Worm (Caenorhabditis elegans): ENCODE measurements around the gene hsp-12.6.

DNA sequence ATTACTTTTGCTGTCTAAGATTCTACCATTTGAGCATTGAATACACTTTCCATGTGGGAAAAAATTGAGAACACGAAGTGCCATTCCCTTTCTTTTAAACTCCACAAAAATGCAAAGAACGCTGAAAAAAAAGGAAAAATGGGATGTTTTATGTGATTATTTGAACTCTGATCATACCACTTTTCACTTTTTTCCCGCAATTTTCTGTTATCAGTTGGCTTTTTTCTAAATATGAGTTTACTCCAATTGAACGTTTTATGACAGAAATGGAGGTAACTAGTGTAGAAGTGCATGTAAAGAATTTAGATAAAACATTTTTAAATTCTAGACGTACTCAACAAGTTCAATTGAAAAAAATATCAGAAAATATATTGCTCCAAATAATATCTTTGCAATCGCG lies 5.6 kb downstream of the hsp-12.6 start:
- TF ChIP-seq nhr-28 (tag; optimal IDR thresholded peaks at IDR 0.05), result no peak
- TF ChIP-seq lsy-2 (tag; optimal IDR thresholded peaks at IDR 0.05), result no peak
- TF ChIP-seq unc-62 (GFP tag; optimal IDR thresholded peaks at IDR 0.05), result no peak
- TF ChIP-seq ham-2 (GFP tag; optimal IDR thresholded peaks at IDR 0.05), result no peak
- no peak for TF ChIP-seq flh-1 (GFP tag; optimal IDR thresholded peaks at IDR 0.05)
- TF ChIP-seq zip-8 (tag; optimal IDR thresholded peaks at IDR 0.05), result no peak
- TF ChIP-seq snpc-4 (tag; optimal IDR thresholded peaks at IDR 0.05), result no peak
- TF ChIP-seq nhr-76 (tag; optimal IDR thresholded peaks at IDR 0.05), result no peak
- no peak for TF ChIP-seq elt-1 (tag; optimal IDR thresholded peaks at IDR 0.05; ENCODE audit: borderline replicate concordance, insufficient read depth)
- no peak for TF ChIP-seq lin-13 (tag; optimal IDR thresholded peaks at IDR 0.05)
- no peak for TF ChIP-seq blmp-1 (tag; optimal IDR thresholded peaks at IDR 0.05)
- no peak for TF ChIP-seq cnd-1 (tag; optimal IDR thresholded peaks at IDR 0.05)
